Worm (Caenorhabditis elegans): ENCODE data around the gene tofu-6.

Gene tofu-6

ce11 chrII:5460911-5461310 is 39.9 kb downstream of the tofu-6 start (continued):
- TF ChIP-seq unc-86 (tag; optimal IDR thresholded peaks at IDR 0.05) (no peak), syd-9 (tag; optimal IDR thresholded peaks at IDR 0.05) (no peak), elt-2 (tag; optimal IDR thresholded peaks at IDR 0.05) (peak; percentile 34), eyg-1 (tag; optimal IDR thresholded peaks at IDR 0.05) (no peak), madf-2 (tag; optimal IDR thresholded peaks at IDR 0.05) (no peak), ceh-2 (tag; optimal IDR thresholded peaks at IDR 0.05) (no peak), gmeb-2 (tag; optimal IDR thresholded peaks at IDR 0.05) (no peak), T23F11.4 (GFP tag; optimal IDR thresholded peaks at IDR 0.05) (no peak), nhr-232 (tag; optimal IDR thresholded peaks at IDR 0.05) (no peak), fkh-10 (GFP tag; optimal IDR thresholded peaks at IDR 0.05) (no peak), rnt-1 (tag; optimal IDR thresholded peaks at IDR 0.05) (peak; percentile 9), ceh-14 (tag; optimal IDR thresholded peaks at IDR 0.05) (no peak)

- TF ChIP-seq F13H6.1 (tag; optimal IDR thresholded peaks at IDR 0.05) (no peak), sox-4 (tag; optimal IDR thresholded peaks at IDR 0.05) (no peak), ztf-16 (tag; optimal IDR thresholded peaks at IDR 0.05) (no peak), ceh-30 (tag; optimal IDR thresholded peaks at IDR 0.05) (no peak), unc-55 (GFP tag; optimal IDR thresholded peaks at IDR 0.05) (peak; percentile 34), lin-11 (tag; optimal IDR thresholded peaks at IDR 0.05) (no peak)
Measured at ce11 chrII:5463692-5464300, 42.7 kb downstream of the tofu-6 start.

- TF ChIP-seq unc-55 (GFP tag; optimal IDR thresholded peaks at IDR 0.05) (peak; percentile 48), hlh-15 (tag; optimal IDR thresholded peaks at IDR 0.05) (no peak), T23F11.4 (GFP tag; optimal IDR thresholded peaks at IDR 0.05) (no peak), unc-42 (tag; optimal IDR thresholded peaks at IDR 0.05) (no peak)
Measured at ce11 chrII:5465729-5466408, 44.8 kb downstream of the tofu-6 start, which contains the start of gene clr-1. TSS of gene clr-1 (plus strand) at chrII:5466358.
